Worm (Caenorhabditis elegans): Measurements from ENCODE around the gene ZC190.4.

DNA sequence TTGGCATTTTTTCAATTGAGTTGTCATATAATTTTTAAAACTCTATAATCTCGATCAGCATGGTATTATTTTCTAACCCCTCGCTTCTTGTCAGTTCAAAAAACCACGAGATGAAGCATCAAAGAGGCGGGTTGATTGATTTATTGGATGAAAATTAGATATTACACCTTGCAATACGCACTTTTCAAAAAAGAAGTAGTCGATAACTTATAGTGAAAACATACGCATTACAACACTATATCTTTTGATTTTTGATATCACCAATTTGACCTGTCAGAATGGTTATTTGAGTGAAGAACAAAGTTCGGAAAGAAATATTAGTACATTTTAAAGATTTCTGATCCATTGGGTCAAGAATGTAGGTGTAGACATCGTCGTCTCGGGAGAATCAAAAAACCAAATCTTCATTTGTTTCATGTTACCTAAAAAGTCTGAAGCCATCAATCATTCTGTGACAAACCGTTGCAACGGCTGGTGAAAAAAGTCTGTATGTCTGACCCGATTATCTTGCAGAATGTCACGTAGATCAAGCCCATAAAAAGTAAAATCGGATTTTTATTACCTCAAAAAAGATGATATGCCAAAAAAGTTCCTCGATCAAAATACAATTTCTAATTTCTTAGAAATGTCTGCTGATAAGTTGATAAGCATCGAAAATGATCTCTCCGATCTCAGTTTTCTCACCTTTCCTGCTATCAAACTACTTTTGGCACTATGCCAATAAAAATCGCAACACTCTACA is 12.6 kb upstream of the ZC190.4 start:
- TF ChIP-seq ZK546.5 (tag; optimal IDR thresholded peaks at IDR 0.05) (no peak), skn-1 (tag; optimal IDR thresholded peaks at IDR 0.05) (no peak), snpc-4 (tag; optimal IDR thresholded peaks at IDR 0.05) (no peak), fos-1 (tag; optimal IDR thresholded peaks at IDR 0.05) (peak; percentile 54), lin-11 (tag; optimal IDR thresholded peaks at IDR 0.05) (no peak), sma-9 (GFP tag; optimal IDR thresholded peaks at IDR 0.05) (peak; percentile 61), sma-9 (tag; optimal IDR thresholded peaks at IDR 0.05) (no peak)
